Fruit fly (Drosophila melanogaster) whole organism, wandering third instar larva: ENCODE measurements around the gene CG32225.
A peak's percentile ranks its signal among the peaks of the same experiment; 100 is the strongest.

Experiments used
- Abd-B ChIP-seq: fragments of >200 bp; optimal IDR thresholded peaks from 2 replicates; lab custom pipeline; 2017; ENCODE audit warnings: missing biosample characterization, missing genetic modification characterization
- CG32264 ChIP-seq: fragments of 200-800 bp; sonication (Bioruptor generic); optimal IDR thresholded peaks from 2 replicates; lab custom pipeline; 2016; ENCODE audit warnings: missing biosample characterization, missing genetic modification characterization
- CG9705 ChIP-seq: fragments of 200-800 bp; sonication (Bioruptor generic); optimal IDR thresholded peaks from 2 replicates; lab custom pipeline; 2018; ENCODE audit warnings: missing biosample characterization, mild to moderate bottlenecking, missing genetic modification characterization
- CrebA ChIP-seq: fragments of 200-800 bp; sonication (Bioruptor generic); optimal IDR thresholded peaks from 2 replicates; lab custom pipeline; 2016; ENCODE audit warnings: missing biosample characterization, mild to moderate bottlenecking, missing genetic modification characterization, borderline replicate concordance
- Dfd ChIP-seq: fragments of >200 bp; optimal IDR thresholded peaks from 2 replicates; lab custom pipeline; 2017; ENCODE audit warnings: missing biosample characterization, missing genetic modification characterization
- Dif ChIP-seq: fragments of 200-275, 200-300 bp; sonication (Bioruptor generic); optimal IDR thresholded peaks from 2 replicates; lab custom pipeline; 2018; ENCODE audit warnings: missing biosample characterization, missing genetic modification characterization; ENCODE audit not compliant: partially characterized antibody
- HLH106 ChIP-seq: fragments of 200-800 bp; optimal IDR thresholded peaks from 3 replicates; lab custom pipeline; 2019; ENCODE audit warnings: missing biosample characterization, mild to moderate bottlenecking, missing genetic modification characterization, moderate library complexity
- Hnf4 ChIP-seq: fragments of 200-800 bp; sonication (Bioruptor generic); optimal IDR thresholded peaks from 2 replicates; lab custom pipeline; 2016; ENCODE audit warnings: missing biosample characterization, mild to moderate bottlenecking, missing genetic modification characterization
- Hr78 ChIP-seq: fragments of >200 bp; optimal IDR thresholded peaks from 2 replicates; lab custom pipeline; 2017; ENCODE audit warnings: missing biosample characterization, missing genetic modification characterization
- Jra ChIP-seq: sonication (Bioruptor generic); optimal IDR thresholded peaks from 2 replicates; lab custom pipeline; 2016; ENCODE audit warnings: missing biosample characterization, missing genetic modification characterization
- Mio ChIP-seq: sonication (Bioruptor generic); optimal IDR thresholded peaks from 2 replicates; lab custom pipeline; 2016; ENCODE audit warnings: missing biosample characterization, missing genetic modification characterization
- Myc ChIP-seq: fragments of >200 bp; optimal IDR thresholded peaks from 2 replicates; lab custom pipeline; 2017
- N ChIP-seq: fragments of >200 bp; optimal IDR thresholded peaks from 2 replicates; lab custom pipeline; 2018; ENCODE audit warnings: missing biosample characterization, missing external identifiers, missing genetic modification characterization
- Rel ChIP-seq, 2 experiments: fragments of 200-800 bp; sonication (Bioruptor generic) in 1 of 2; optimal IDR thresholded peaks; 2 replicates in 1 of 2; 3 replicates in 1 of 2; lab custom pipeline; 2016 to 2019; ENCODE audit warnings: mild to moderate bottlenecking in 2 of 2, missing biosample characterization in 2 of 2, missing genetic modification characterization in 2 of 2, moderate library complexity in 1 of 2
- Sp1 ChIP-seq: fragments of 200-800 bp; sonication (Bioruptor generic); optimal IDR thresholded peaks from 3 replicates; lab custom pipeline; 2019; ENCODE audit warnings: missing biosample characterization, mild to moderate bottlenecking, missing genetic modification characterization, moderate library complexity
- Vsx2 ChIP-seq: fragments of 200-300, 225-300 bp; sonication (Bioruptor generic); optimal IDR thresholded peaks from 2 replicates; lab custom pipeline; 2018; ENCODE audit warnings: missing biosample characterization, missing genetic modification characterization; ENCODE audit not compliant: partially characterized antibody
- br ChIP-seq: fragments of 200-800 bp; sonication (Bioruptor generic); optimal IDR thresholded peaks from 2 replicates; lab custom pipeline; 2016; ENCODE audit warnings: missing biosample characterization, missing genetic modification characterization
- brk ChIP-seq: fragments of 200-800 bp; sonication (Bioruptor generic); optimal IDR thresholded peaks from 2 replicates; lab custom pipeline; 2016; ENCODE audit warnings: missing biosample characterization, mild to moderate bottlenecking, missing genetic modification characterization
- dl ChIP-seq, 2 experiments: fragments of 175-275, 200-275 bp in 1 of 2; fragments of 200-275 bp in 1 of 2; sonication (Bioruptor generic); optimal IDR thresholded peaks; lab custom pipeline; 2018; ENCODE audit warnings: mild to moderate bottlenecking in 2 of 2, missing biosample characterization in 2 of 2, missing genetic modification characterization in 2 of 2, moderate library complexity in 2 of 2; ENCODE audit not compliant: partially characterized antibody in 2 of 2, insufficient read depth in 1 of 2
- dmrt93B ChIP-seq: fragments of 200-800 bp; sonication (Bioruptor generic); optimal IDR thresholded peaks from 2 replicates; lab custom pipeline; 2018; ENCODE audit warnings: missing biosample characterization, mild to moderate bottlenecking, missing genetic modification characterization
- dsf ChIP-seq: sonication (Bioruptor generic); optimal IDR thresholded peaks from 2 replicates; lab custom pipeline; 2016; ENCODE audit warnings: missing biosample characterization, missing genetic modification characterization, borderline replicate concordance
- ey ChIP-seq: fragments of 200-800 bp; sonication (Bioruptor generic); optimal IDR thresholded peaks from 2 replicates; lab custom pipeline; 2016; ENCODE audit warnings: missing biosample characterization, missing genetic modification characterization
- fru ChIP-seq: fragments of 200-800 bp; sonication (Bioruptor generic); optimal IDR thresholded peaks from 3 replicates; lab custom pipeline; 2016; ENCODE audit warnings: missing biosample characterization, mild to moderate bottlenecking, missing genetic modification characterization
- h ChIP-seq: fragments of 200-800 bp; sonication (Bioruptor generic); optimal IDR thresholded peaks from 3 replicates; lab custom pipeline; 2016; ENCODE audit warnings: missing biosample characterization, mild to moderate bottlenecking, missing genetic modification characterization
- jim ChIP-seq: fragments of 175-275, 200-325 bp; sonication (Bioruptor generic); optimal IDR thresholded peaks from 2 replicates; lab custom pipeline; 2016; ENCODE audit warnings: missing biosample characterization, mild to moderate bottlenecking, missing genetic modification characterization
- pan ChIP-seq: fragments of >200 bp; optimal IDR thresholded peaks from 2 replicates; lab custom pipeline; 2017
- psq ChIP-seq: fragments of 200-800 bp; sonication (Bioruptor generic); optimal IDR thresholded peaks from 3 replicates; lab custom pipeline; 2017; ENCODE audit warnings: missing biosample characterization, mild to moderate bottlenecking, missing genetic modification characterization, moderate library complexity
- rgr ChIP-seq: fragments of 200-800 bp; sonication (Bioruptor generic); optimal IDR thresholded peaks from 3 replicates; lab custom pipeline; 2016; ENCODE audit warnings: missing biosample characterization, mild to moderate bottlenecking, missing genetic modification characterization
- sage ChIP-seq: fragments of 200-800 bp; sonication (Bioruptor generic); optimal IDR thresholded peaks from 2 replicates; lab custom pipeline; 2016; ENCODE audit warnings: missing biosample characterization, mild to moderate bottlenecking, missing genetic modification characterization
- sv ChIP-seq: fragments of 200-800 bp; sonication (Bioruptor generic); optimal IDR thresholded peaks from 3 replicates; lab custom pipeline; 2016; ENCODE audit warnings: missing biosample characterization, missing genetic modification characterization
- tai ChIP-seq: sonication (Bioruptor generic); optimal IDR thresholded peaks from 2 replicates; lab custom pipeline; 2016; ENCODE audit warnings: missing biosample characterization, missing genetic modification characterization
- usp ChIP-seq: fragments of >200 bp; optimal IDR thresholded peaks from 2 replicates; lab custom pipeline; 2017; ENCODE audit warnings: missing biosample characterization, missing genetic modification characterization

The CG32225 gene

DNA sequence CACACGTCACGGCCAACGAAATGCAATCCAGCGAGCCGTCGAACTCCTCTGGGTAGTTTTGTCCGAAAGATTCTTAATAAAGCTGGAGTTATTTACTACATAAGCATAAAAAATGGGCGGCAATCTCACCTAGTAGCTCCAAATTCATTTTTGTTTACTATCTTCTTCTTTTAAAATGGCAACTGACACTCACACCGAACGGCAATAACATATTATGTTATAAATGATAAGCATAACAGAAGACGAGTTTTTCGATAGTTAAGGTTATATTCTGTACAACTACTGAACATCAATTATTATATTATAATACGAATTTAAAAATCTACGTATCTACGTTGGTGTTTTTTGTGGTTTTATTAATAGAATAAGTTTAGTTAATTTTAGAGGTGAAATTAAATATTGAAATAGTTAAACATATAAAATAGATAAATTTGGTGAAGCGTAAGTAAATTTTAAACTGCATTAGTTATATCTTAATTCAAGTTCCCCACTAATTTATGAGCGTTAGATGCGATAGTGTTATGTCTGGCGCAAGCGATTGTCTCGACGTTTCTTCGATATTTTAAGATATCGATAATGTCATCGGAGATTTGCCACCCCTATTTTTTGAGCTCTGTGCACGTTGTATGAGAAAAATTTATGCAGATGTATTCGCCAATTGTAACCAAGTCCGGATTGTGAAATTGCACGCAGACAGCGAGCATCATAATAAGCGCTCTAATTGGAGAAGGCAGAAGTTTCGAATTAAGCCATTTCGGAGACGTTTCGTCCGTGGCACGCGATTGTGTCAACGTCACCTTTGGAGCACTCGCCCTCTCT lies 41.9 kb upstream of the CG32225 start, which contains the start of the genes Rbbp5 and eRF1 (continued):
- peak; percentile 83 for TF ChIP-seq brk (GFP tag; lab: Kevin White, UChicago)

DNA sequence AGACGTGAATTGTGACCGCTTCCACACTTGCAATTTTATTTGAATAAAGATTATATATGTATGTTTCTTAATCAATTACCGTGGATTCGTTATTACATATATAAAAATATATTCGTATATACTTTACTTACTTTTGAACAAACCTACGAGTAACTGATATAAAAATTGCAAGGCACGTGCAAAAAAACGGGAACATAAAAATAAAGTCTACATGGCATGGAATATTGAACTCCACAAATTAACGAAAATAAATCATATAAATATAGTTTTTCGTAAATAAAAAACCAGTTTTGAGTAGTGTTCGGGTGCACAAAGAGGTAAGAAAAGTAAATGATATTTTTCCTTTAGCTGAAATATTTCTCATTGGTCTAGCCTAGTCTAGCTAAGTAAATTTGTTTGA lies 36.3 kb upstream of the CG32225 start, which contains the start of gene Spn77Bc:
Gene Spn77Bc, plus strand, starts transcription at position 301 of the 400 bp plus-strand sequence.
- no peak for TF ChIP-seq N
- no peak for TF ChIP-seq Dif
- TF ChIP-seq jim (GFP tag; lab: Kevin White, UChicago): no peak
- no peak for TF ChIP-seq Mio (GFP tag; lab: Kevin White, UChicago)
- TF ChIP-seq sage (GFP tag; lab: Kevin White, UChicago): no peak
- TF ChIP-seq rgr (GFP tag; lab: Kevin White, UChicago): no peak
- TF ChIP-seq Abd-B (GFP tag; lab: Kevin White, UChicago): no peak
- TF ChIP-seq usp: no peak
- TF ChIP-seq dsf (GFP tag; lab: Kevin White, UChicago): no peak
- no peak for TF ChIP-seq brk (GFP tag; lab: Kevin White, UChicago)
- no peak for TF ChIP-seq Myc (lab: Kevin White, UChicago)
- TF ChIP-seq br: no peak
- no peak for TF ChIP-seq Hnf4 (GFP tag; lab: Kevin White, UChicago)
- no peak for TF ChIP-seq Rel (GFP tag; optimal IDR thresholded peaks at IDR 0.05; lab: Kevin White, UChicago)
- no peak for TF ChIP-seq Rel (tag; optimal IDR thresholded peaks at IDR 0.05; lab: Kevin White, UChicago)
- no peak for TF ChIP-seq Jra (GFP tag; lab: Kevin White, UChicago)
- TF ChIP-seq CG9705 (GFP tag; lab: Kevin White, UChicago): no peak
- TF ChIP-seq, all 38 proteins: peak for 0

DNA sequence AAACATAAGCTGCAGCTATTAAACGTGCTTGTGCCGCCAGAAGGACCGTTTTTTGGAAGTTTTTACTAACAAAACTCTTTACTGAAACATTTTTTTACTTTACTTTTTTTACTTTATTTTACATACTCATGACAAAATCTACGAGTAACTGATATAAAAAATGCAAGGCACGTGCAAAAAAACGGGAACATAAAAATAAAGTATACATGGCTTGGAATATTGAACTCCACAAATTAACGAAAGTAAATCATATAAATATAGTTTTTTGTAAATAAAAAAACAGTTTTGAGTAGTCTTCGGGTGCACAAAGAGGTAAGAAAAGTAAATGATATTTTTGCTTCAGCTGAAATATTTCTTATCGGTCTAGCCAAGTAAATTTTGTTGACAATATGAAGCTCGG lies 14.6 kb upstream of the CG32225 start, which contains the start of gene Spn77Bb:
Gene Spn77Bb, plus strand, starts transcription at position 301 of the 400 bp plus-strand sequence.
- TF ChIP-seq Hr78 (GFP tag; lab: Kevin White, UChicago): no peak
- TF ChIP-seq Dfd (GFP tag; lab: Kevin White, UChicago): no peak
- no peak for TF ChIP-seq brk (GFP tag; lab: Kevin White, UChicago)
- TF ChIP-seq psq: no peak
- TF ChIP-seq br: no peak
- no peak for TF ChIP-seq rgr (GFP tag; lab: Kevin White, UChicago)
- no peak for TF ChIP-seq Sp1 (GFP tag; lab: Kevin White, UChicago)
- no peak for TF ChIP-seq Jra (GFP tag; lab: Kevin White, UChicago)
- no peak for TF ChIP-seq dsf (GFP tag; lab: Kevin White, UChicago)
- no peak for TF ChIP-seq pan
- no peak for TF ChIP-seq Vsx2 (GFP tag; lab: Kevin White, UChicago)
- TF ChIP-seq h: no peak
- no peak for TF ChIP-seq jim (GFP tag; lab: Kevin White, UChicago)
- no peak for TF ChIP-seq CrebA (GFP tag; lab: Kevin White, UChicago)

DNA sequence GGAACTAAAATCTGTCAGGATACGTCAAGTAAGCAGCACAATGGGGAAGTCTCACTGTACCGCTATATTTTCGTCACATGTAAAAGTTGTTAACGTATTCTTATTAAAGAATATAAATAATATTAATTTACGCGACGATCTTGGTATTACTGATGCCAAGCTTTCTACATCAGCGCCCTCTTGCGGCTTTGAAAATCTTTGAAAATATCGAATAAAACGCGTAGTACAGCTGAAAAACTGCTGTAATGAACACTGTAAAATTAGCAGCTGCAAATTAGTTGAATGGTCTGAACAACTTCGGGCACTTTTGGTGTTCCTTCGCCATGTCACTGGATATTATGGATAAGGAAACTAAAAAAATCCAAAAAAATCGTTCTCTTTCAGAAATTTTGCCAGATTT lies 14.0 kb upstream of the CG32225 start:
- TF ChIP-seq dmrt93B (GFP tag; lab: Kevin White, UChicago): no peak
- TF ChIP-seq CG32264 (GFP tag; lab: Kevin White, UChicago): no peak
- no peak for TF ChIP-seq HLH106 (tag; lab: Kevin White, UChicago)
- no peak for TF ChIP-seq Hnf4 (GFP tag; lab: Kevin White, UChicago)
- no peak for TF ChIP-seq ey (GFP tag; lab: Kevin White, UChicago)
- no peak for TF ChIP-seq Mio (GFP tag; lab: Kevin White, UChicago)
- TF ChIP-seq h: no peak
- TF ChIP-seq N: no peak
- TF ChIP-seq sv (GFP tag; lab: Kevin White, UChicago): no peak
- TF ChIP-seq dl (GFP tag; optimal IDR thresholded peaks at IDR 0.05; lab: Kevin White, UChicago; ENCODE audit: insufficient read depth in 1 of 2, partially characterized antibody in 2 of 2): no peak
- TF ChIP-seq tai (GFP tag; lab: Kevin White, UChicago): no peak
- no peak for TF ChIP-seq Hr78 (GFP tag; lab: Kevin White, UChicago)
- no peak for TF ChIP-seq Abd-B (GFP tag; lab: Kevin White, UChicago)
- TF ChIP-seq Dfd (GFP tag; lab: Kevin White, UChicago): no peak
- no peak for TF ChIP-seq Myc (lab: Kevin White, UChicago)
- TF ChIP-seq fru (GFP tag; lab: Kevin White, UChicago): no peak
